Fruit fly (Drosophila melanogaster): ENCODE data around the gene CG31220.

CG31220 gene

DNA sequence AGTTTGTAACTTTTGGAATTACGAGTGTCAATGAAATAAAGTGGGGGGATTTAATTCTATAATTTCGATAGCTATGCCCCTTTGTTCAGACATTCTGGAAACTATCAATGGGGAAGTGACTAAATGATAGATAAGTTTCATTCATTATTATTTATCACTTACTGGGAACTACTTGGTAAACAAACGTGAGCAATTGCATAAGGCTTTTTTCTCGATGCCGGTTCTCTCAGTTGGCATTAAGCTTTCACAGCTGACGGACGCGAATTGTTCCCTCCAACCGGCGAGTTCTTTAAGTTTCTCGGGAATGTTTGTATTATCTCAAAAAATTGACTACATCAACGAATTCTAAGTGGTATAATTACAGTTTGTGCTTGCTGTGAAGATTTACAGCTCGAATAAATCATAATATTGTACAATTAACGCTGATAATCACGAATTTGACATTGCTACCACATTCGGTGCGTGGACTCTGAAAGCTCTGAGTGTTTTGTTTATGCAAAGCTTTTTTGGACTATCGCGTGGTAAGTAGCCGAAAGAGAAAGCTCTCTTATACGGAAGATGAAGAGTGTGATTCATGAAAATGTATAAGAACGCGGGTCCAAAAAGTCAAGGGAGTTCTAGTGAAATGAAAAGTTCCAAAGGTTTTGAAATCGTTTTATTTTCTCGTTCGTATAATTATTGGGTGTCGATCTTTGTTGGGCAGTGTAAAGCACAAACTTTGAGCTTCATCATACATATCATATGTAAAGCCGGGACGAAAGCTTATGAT lies 23.1 kb downstream of the CG31220 start, which contains the start of gene Naam (continued):
- peak; percentile 67 for TF ChIP-seq Atf-2 (GFP tag; optimal IDR thresholded peaks at IDR 0.05)
- TF ChIP-seq CG17361 (GFP tag; IDR thresholded peaks at IDR 0.05), result peak; percentile 78
- peak; percentile 79 for TF ChIP-seq CG11456 (GFP tag; IDR thresholded peaks at IDR 0.05)
- TF ChIP-seq Tbp (GFP tag; optimal IDR thresholded peaks at IDR 0.05), result no peak
- no peak; the same call in 1 of the 2 replicates for TF ChIP-seq Scr (GFP tag; IDR thresholded peaks at IDR 0.05; ENCODE audit: partially characterized antibody)
- no peak for TF ChIP-seq CG8359 (GFP tag; optimal IDR thresholded peaks at IDR 0.05; ENCODE audit: borderline replicate concordance)
- TF ChIP-seq HLH3B (GFP tag; IDR thresholded peaks at IDR 0.05), result peak; percentile 66
- TF ChIP-seq mirr (GFP tag; optimal IDR thresholded peaks at IDR 0.05), result peak; percentile 52
- no peak for TF ChIP-seq CG9797 (GFP tag; optimal IDR thresholded peaks at IDR 0.05)
- TF ChIP-seq Eip74EF (GFP tag; optimal IDR thresholded peaks at IDR 0.05), result peak in 1 of 2 experiments; percentile 55
- peak; percentile 22 for TF ChIP-seq CG14710 (tag; optimal IDR thresholded peaks at IDR 0.05)
- TF ChIP-seq Mad (GFP tag; optimal IDR thresholded peaks at IDR 0.05), result peak; percentile 51
- no peak for TF ChIP-seq CG2202 (tag; optimal IDR thresholded peaks at IDR 0.05)
- TF ChIP-seq CG4360 (GFP tag; IDR thresholded peaks at IDR 0.05), result no peak
- TF ChIP-seq trem (tag; optimal IDR thresholded peaks at IDR 0.05), result peak; percentile 35
- peak; percentile 30; the same call in 1 of the 2 replicates for TF ChIP-seq CG6272 (GFP tag; IDR thresholded peaks at IDR 0.05)
- peak; percentile 78 for TF ChIP-seq cwo (GFP tag; optimal IDR thresholded peaks at IDR 0.05)
- TF ChIP-seq ato (GFP tag; IDR thresholded peaks at IDR 0.05; ENCODE audit: partially characterized antibody), result no peak
- TF ChIP-seq yki (optimal IDR thresholded peaks at IDR 0.05), result no peak
- peak; percentile 50 for TF ChIP-seq CG8089 (GFP tag; optimal IDR thresholded peaks at IDR 0.05)
- TF ChIP-seq br (optimal IDR thresholded peaks at IDR 0.05), result no peak
- peak; percentile 62; the same call in 1 of the 2 replicates for TF ChIP-seq CG11085 (GFP tag; IDR thresholded peaks at IDR 0.05)
- TF ChIP-seq GATAe (GFP tag; conservative IDR thresholded peaks at IDR 0.05), result no peak
- TF ChIP-seq NK7.1 (GFP tag; optimal IDR thresholded peaks at IDR 0.05), result peak; percentile 77
- TF ChIP-seq CG4424 (GFP tag; optimal IDR thresholded peaks at IDR 0.05), result peak; percentile 69
- TF ChIP-seq maf-S (GFP tag; optimal IDR thresholded peaks at IDR 0.05), result peak; percentile 62
- TF ChIP-seq CrebB (tag; optimal IDR thresholded peaks at IDR 0.05), result peak; percentile 31
- peak in 1 of 2 experiments; percentile 85 for TF ChIP-seq eve (GFP tag; optimal IDR thresholded peaks at IDR 0.05)
- TF ChIP-seq en (GFP tag; optimal IDR thresholded peaks at IDR 0.05), result peak; percentile 66
- no peak for TF ChIP-seq Hey (tag; optimal IDR thresholded peaks at IDR 0.05)
- TF ChIP-seq CG7372 (GFP tag; IDR thresholded peaks at IDR 0.05), result peak; percentile 59; the same call in 1 of the 2 replicates
- TF ChIP-seq CG10147 (GFP tag; optimal IDR thresholded peaks at IDR 0.05), result peak; percentile 74
- TF ChIP-seq vfl (GFP tag; optimal IDR thresholded peaks at IDR 0.05), result peak; percentile 67
- no peak for TF ChIP-seq pita (GFP tag; optimal IDR thresholded peaks at IDR 0.05)
- peak; percentile 45 for TF ChIP-seq CG5180 (GFP tag; optimal IDR thresholded peaks at IDR 0.05)
- TF ChIP-seq tio (GFP tag; optimal IDR thresholded peaks at IDR 0.05), result peak; percentile 35
- TF ChIP-seq gro (GFP tag; optimal IDR thresholded peaks at IDR 0.05), result peak; percentile 88
- peak; percentile 55 for TF ChIP-seq CG2875 (GFP tag; optimal IDR thresholded peaks at IDR 0.05)
- TF ChIP-seq usp (GFP tag; optimal IDR thresholded peaks at IDR 0.05), result no peak
- TF ChIP-seq Adf1 (GFP tag; IDR thresholded peaks at IDR 0.05), result peak; percentile 46; the same call in 1 of the 2 replicates
- peak; percentile 39 for TF ChIP-seq CG13775 (GFP tag; optimal IDR thresholded peaks at IDR 0.05)
- TF ChIP-seq CTCF (GFP tag; optimal IDR thresholded peaks at IDR 0.05), result peak; percentile 32
- peak; percentile 57 for TF ChIP-seq CG1024 (GFP tag; IDR thresholded peaks at IDR 0.05)
- peak; percentile 44 for TF ChIP-seq psq (GFP tag; optimal IDR thresholded peaks at IDR 0.05)
- peak; percentile 70 for TF ChIP-seq schlank (tag; optimal IDR thresholded peaks at IDR 0.05)
- no peak for TF ChIP-seq CG15696 (tag; optimal IDR thresholded peaks at IDR 0.05)
- TF ChIP-seq CG11504 (tag; optimal IDR thresholded peaks at IDR 0.05), result peak; percentile 76
- no peak for TF ChIP-seq z (GFP tag; IDR thresholded peaks at IDR 0.05)
- peak; percentile 49 for TF ChIP-seq fd3F (GFP tag; optimal IDR thresholded peaks at IDR 0.05)
- peak; percentile 25; the same call in 1 of the 2 replicates for TF ChIP-seq CG13287 (GFP tag; IDR thresholded peaks at IDR 0.05; ENCODE audit: partially characterized antibody)
